Worm (Caenorhabditis elegans): ENCODE data around the gene F45H10.5.

ce11 chrII:13465381-13465838, 36.3 kb upstream of the F45H10.5 start:
- no peak for TF ChIP-seq dao-5 (tag; optimal IDR thresholded peaks at IDR 0.05)
- no peak for TF ChIP-seq him-1 (tag; optimal IDR thresholded peaks at IDR 0.05)
- no peak for TF ChIP-seq W03F9.2 (tag; optimal IDR thresholded peaks at IDR 0.05)
